Worm (Caenorhabditis elegans) whole organism, L4 larva: ENCODE data around the gene M153.3.

ENCODE experiments used
- D1046.2 ChIP-seq: fragments of 200-800 bp; sonication (Bioruptor generic); IDR thresholded peaks from 2 replicates; pipeline ENCODE4 v1.3.6; 2022; ENCODE audit warnings: missing genetic modification characterization, missing compliant biosample characterization
- F44E2.7 ChIP-seq: fragments of 200-800 bp; sonication (Bioruptor generic); IDR thresholded peaks from 2 replicates; pipeline ENCODE4 v2.1.2; 2022; ENCODE audit warnings: missing genetic modification characterization, missing compliant biosample characterization
- F49E8.2 ChIP-seq: sonication (generic microtip); optimal IDR thresholded peaks from 2 replicates; lab custom pipeline; 2016; ENCODE audit warnings: missing compliant biosample characterization, mild to moderate bottlenecking, missing genetic modification characterization, borderline replicate concordance
- T20F7.1 ChIP-seq: fragments of 200-800 bp; sonication (Bioruptor generic); optimal IDR thresholded peaks from 2 replicates; lab custom pipeline; 2018; ENCODE audit warnings: mild to moderate bottlenecking, missing genetic modification characterization, missing compliant biosample characterization
- T26A8.4 ChIP-seq: fragments of 200-800 bp; sonication (Bioruptor generic); IDR thresholded peaks from 2 replicates; pipeline ENCODE4 v1.3.6; 2022; ENCODE audit warnings: missing genetic modification characterization, missing compliant biosample characterization
- Y105C5A.15 ChIP-seq: fragments of 200-800 bp; sonication (Bioruptor generic); IDR thresholded peaks from 2 replicates; pipeline ENCODE4 v1.3.6; 2022; ENCODE audit warnings: missing genetic modification characterization, missing compliant biosample characterization
- ZK337.2 ChIP-seq: fragments of 200-800 bp; sonication (Bioruptor generic); IDR thresholded peaks from 2 replicates; pipeline ENCODE4 v1.3.6; 2022; ENCODE audit warnings: missing genetic modification reagents, missing genetic modification characterization, missing compliant biosample characterization
- ZK546.5 ChIP-seq, 2 experiments: sonication (generic microtip); optimal IDR thresholded peaks; 2 replicates each; lab custom pipeline; 2017; ENCODE audit warnings: missing biosample characterization in 2 of 2, missing genetic modification characterization in 2 of 2
- aha-1 ChIP-seq: fragments of 150-350 bp; peaks from one replicate; lab custom pipeline; 2014; ENCODE audit warnings: missing biosample characterization, missing genetic modification characterization
- ama-1 ChIP-seq: fragments of 150-350 bp; optimal IDR thresholded peaks from 2 replicates; lab custom pipeline; 2014; ENCODE audit warnings: inconsistent platforms, mixed read lengths
- arid-1 ChIP-seq: fragments of 200-800 bp; sonication (Bioruptor generic); conservative IDR thresholded peaks from 2 replicates; pipeline ENCODE4 v1.3.6; 2022; ENCODE audit warnings: missing genetic modification reagents, missing genetic modification characterization, missing compliant biosample characterization
- ceh-28 ChIP-seq: fragments of 150-350 bp; optimal IDR thresholded peaks from 2 replicates; lab custom pipeline; 2014; ENCODE audit warnings: missing biosample characterization, missing genetic modification reagents, missing genetic modification characterization
- ceh-44 ChIP-seq: fragments of 200-800 bp; sonication (Bioruptor generic); IDR thresholded peaks from 2 replicates; pipeline ENCODE4 v1.3.6; 2022; ENCODE audit warnings: missing genetic modification reagents, missing genetic modification characterization, missing compliant biosample characterization
- ceh-62 ChIP-seq: sonication (generic microtip); optimal IDR thresholded peaks from 2 replicates; lab custom pipeline; 2017; ENCODE audit warnings: missing biosample characterization, missing genetic modification characterization
- ceh-82 ChIP-seq: sonication (generic microtip); optimal IDR thresholded peaks from 2 replicates; lab custom pipeline; 2017; ENCODE audit warnings: missing biosample characterization, missing genetic modification characterization
- ces-1 ChIP-seq: fragments of 150-350 bp; sonication (generic microtip); optimal IDR thresholded peaks from 4 replicates; lab custom pipeline; 2014; ENCODE audit warnings: missing biosample characterization, missing genetic modification reagents, missing genetic modification characterization
- daf-19 ChIP-seq: fragments of 200-800 bp; sonication (Bioruptor generic); conservative IDR thresholded peaks from 2 replicates; pipeline ENCODE4 v1.3.6; 2022; ENCODE audit warnings: missing genetic modification characterization, missing compliant biosample characterization
- dmd-9 ChIP-seq: fragments of 200-800 bp; sonication (Bioruptor generic); IDR thresholded peaks from 2 replicates; pipeline ENCODE4 v1.3.6; 2022; ENCODE audit warnings: missing genetic modification reagents, missing genetic modification characterization, missing compliant biosample characterization
- dve-1 ChIP-seq: sonication (generic microtip); optimal IDR thresholded peaks from 2 replicates; lab custom pipeline; 2017; ENCODE audit warnings: antibody characterized with exemption, mild to moderate bottlenecking, missing genetic modification characterization, missing compliant biosample characterization; ENCODE audit not compliant: insufficient read depth
- egl-27 ChIP-seq: sonication (generic microtip); optimal IDR thresholded peaks from 3 replicates; lab custom pipeline; 2017; ENCODE audit warnings: missing biosample characterization, missing genetic modification reagents, missing genetic modification characterization
- egl-43 ChIP-seq: fragments of 200-800 bp; sonication (Bioruptor generic); IDR thresholded peaks from 2 replicates; pipeline ENCODE4 v1.3.6; 2022; ENCODE audit warnings: missing genetic modification reagents, missing genetic modification characterization, missing compliant biosample characterization
- fkh-10 ChIP-seq: fragments of 150-350 bp; optimal IDR thresholded peaks from 2 replicates; lab custom pipeline; 2014; ENCODE audit warnings: missing biosample characterization, missing genetic modification reagents, missing genetic modification characterization
- gei-8 ChIP-seq: fragments of 200-800 bp; sonication (Bioruptor generic); optimal IDR thresholded peaks from 2 replicates; lab custom pipeline; 2018; ENCODE audit warnings: mild to moderate bottlenecking, missing genetic modification characterization, missing compliant biosample characterization
- hlh-11 ChIP-seq: fragments of 200-800 bp; sonication (Bioruptor generic); optimal IDR thresholded peaks from 2 replicates; lab custom pipeline; 2018; ENCODE audit warnings: mild to moderate bottlenecking, missing genetic modification characterization, missing compliant biosample characterization
- hlh-30 ChIP-seq: sonication (generic microtip); optimal IDR thresholded peaks from 2 replicates; lab custom pipeline; 2017; ENCODE audit warnings: antibody characterized with exemption, mild to moderate bottlenecking, missing genetic modification characterization, missing compliant biosample characterization; ENCODE audit not compliant: insufficient read depth
- jun-1 ChIP-seq: fragments of 150-350 bp; optimal IDR thresholded peaks from 2 replicates; lab custom pipeline; 2014; ENCODE audit warnings: missing biosample characterization, missing genetic modification reagents, missing genetic modification characterization
- lim-7 ChIP-seq: fragments of 200-800 bp; sonication (Bioruptor generic); IDR thresholded peaks from 2 replicates; pipeline ENCODE4 v1.3.6; 2022; ENCODE audit warnings: missing genetic modification characterization, missing compliant biosample characterization
- lin-1 ChIP-seq: fragments of 200-800 bp; sonication (Bioruptor generic); IDR thresholded peaks from 2 replicates; pipeline ENCODE4 v1.3.6; 2022; ENCODE audit warnings: missing genetic modification reagents, missing genetic modification characterization, missing compliant biosample characterization
- lin-39 ChIP-seq: fragments of 150-350 bp; optimal IDR thresholded peaks from 2 replicates; lab custom pipeline; 2014; ENCODE audit warnings: missing biosample characterization, missing genetic modification reagents, missing genetic modification characterization
- lir-3 ChIP-seq: sonication (generic microtip); optimal IDR thresholded peaks from 2 replicates; lab custom pipeline; 2016; ENCODE audit warnings: mild to moderate bottlenecking, missing genetic modification characterization, missing compliant biosample characterization
- lsy-2 ChIP-seq, 2 experiments: fragments of 150-350 bp in 1 of 2; sonication (generic microtip) in 1 of 2; optimal IDR thresholded peaks; 2 replicates each; lab custom pipeline; 2014 to 2017; ENCODE audit warnings: missing biosample characterization in 2 of 2, missing genetic modification characterization in 2 of 2
- madf-5 ChIP-seq, 2 experiments: fragments of 200-800 bp; sonication (Bioruptor generic); IDR thresholded peaks; 2 replicates each; pipeline ENCODE4 v1.3.6; 2022; ENCODE audit warnings: missing compliant biosample characterization in 2 of 2, missing genetic modification characterization in 2 of 2
- madf-9 ChIP-seq: fragments of 200-800 bp; sonication (Bioruptor generic); conservative IDR thresholded peaks from 2 replicates; pipeline ENCODE4 v1.3.6; 2022; ENCODE audit warnings: missing genetic modification reagents, missing genetic modification characterization, missing compliant biosample characterization
- mdt-29 ChIP-seq: fragments of 200-800 bp; sonication (Bioruptor generic); IDR thresholded peaks from 2 replicates; pipeline ENCODE4 v1.3.6; 2022; ENCODE audit warnings: missing genetic modification reagents, missing genetic modification characterization, missing compliant biosample characterization
- mes-2 ChIP-seq: sonication (generic microtip); optimal IDR thresholded peaks from 2 replicates; lab custom pipeline; 2016; ENCODE audit warnings: missing genotype, mild to moderate bottlenecking, missing genetic modification characterization, missing compliant biosample characterization; ENCODE audit not compliant: poor library complexity, severe bottlenecking
- mxl-3 ChIP-seq: fragments of 200-800 bp; sonication (Bioruptor generic); optimal IDR thresholded peaks from 2 replicates; lab custom pipeline; 2018; ENCODE audit warnings: mild to moderate bottlenecking, missing genetic modification characterization, missing compliant biosample characterization
- nhr-111 ChIP-seq: fragments of 200-800 bp; sonication (Bioruptor generic); optimal IDR thresholded peaks from 2 replicates; lab custom pipeline; 2018; ENCODE audit warnings: mild to moderate bottlenecking, missing genetic modification characterization, missing compliant biosample characterization
- nhr-237 ChIP-seq: sonication (generic microtip); optimal IDR thresholded peaks from 2 replicates; lab custom pipeline; 2017; ENCODE audit warnings: missing biosample characterization, missing genetic modification characterization
- nhr-25 ChIP-seq: sonication (generic microtip); optimal IDR thresholded peaks from 2 replicates; lab custom pipeline; 2017; ENCODE audit warnings: missing genetic modification characterization, mild to moderate bottlenecking, missing compliant biosample characterization, antibody characterized with exemption, moderate library complexity, borderline replicate concordance; ENCODE audit not compliant: insufficient read depth
- nhr-28 ChIP-seq: fragments of 150-350 bp; optimal IDR thresholded peaks from 2 replicates; lab custom pipeline; 2014; ENCODE audit warnings: missing biosample characterization, missing genetic modification characterization
- set-16 ChIP-seq: fragments of 200-800 bp; sonication (Bioruptor generic); IDR thresholded peaks from 2 replicates; pipeline ENCODE4 v1.3.6; 2022; ENCODE audit warnings: missing genetic modification reagents, missing genetic modification characterization, missing compliant biosample characterization
- skn-1 ChIP-seq: fragments of 150-350 bp; optimal IDR thresholded peaks from 2 replicates; lab custom pipeline; 2014; ENCODE audit warnings: missing biosample characterization, missing genetic modification characterization
- snpc-1.2 ChIP-seq: fragments of 200-800 bp; sonication (Bioruptor generic); IDR thresholded peaks from 2 replicates; pipeline ENCODE4 v1.3.6; 2022; ENCODE audit warnings: missing genetic modification reagents, missing genetic modification characterization, missing compliant biosample characterization
- spr-1 ChIP-seq: sonication (generic microtip); optimal IDR thresholded peaks from 2 replicates; lab custom pipeline; 2016; ENCODE audit warnings: mild to moderate bottlenecking, missing genetic modification characterization, missing compliant biosample characterization
- tra-1 ChIP-seq: fragments of 200-800 bp; sonication (Bioruptor generic); IDR thresholded peaks from 2 replicates; pipeline ENCODE4 v1.3.6; 2022; ENCODE audit warnings: missing genetic modification reagents, missing genetic modification characterization, missing compliant biosample characterization
- unc-130 ChIP-seq: sonication (generic microtip); optimal IDR thresholded peaks from 2 replicates; lab custom pipeline; 2016; ENCODE audit warnings: missing genetic modification reagents, missing genetic modification characterization, missing compliant biosample characterization
- unc-62 ChIP-seq, 3 experiments: fragments of 150-350 bp in 1 of 3; sonication (generic microtip); optimal IDR thresholded peaks in 2 of 3; peaks in 1 of 3; 1 replicate in 1 of 3; 2 replicates in 2 of 3; lab custom pipeline; 2014 to 2017; ENCODE audit warnings: missing biosample characterization in 3 of 3, missing genetic modification characterization in 3 of 3, missing genetic modification reagents in 3 of 3, missing genotype in 1 of 3
- zfp-3 ChIP-seq: fragments of 200-800 bp; sonication (Bioruptor generic); conservative IDR thresholded peaks from 2 replicates; pipeline ENCODE4 v1.3.6; 2022; ENCODE audit warnings: missing genetic modification reagents, missing genetic modification characterization, missing compliant biosample characterization
- zip-11 ChIP-seq: fragments of 200-800 bp; sonication (Bioruptor generic); IDR thresholded peaks from 2 replicates; pipeline ENCODE4 v1.3.6; 2022; ENCODE audit warnings: missing genetic modification characterization, missing compliant biosample characterization

The M153.3 gene

ce11 chrX:12171631-12172348 lies 29.1 kb downstream of the M153.3 start, which contains the start of gene F57G12.1 (continued):
- TF ChIP-seq zip-11 (no peak), nhr-237 (tag; lab: Kevin White, UChicago) (no peak), Y105C5A.15 (GFP tag; lab: Robert Waterston, UW) (no peak), set-16 (GFP tag; lab: Robert Waterston, UW) (peak; percentile 98), F44E2.7 (GFP tag; lab: Robert Waterston, UW) (no peak), lir-3 (tag; lab: Kevin White, UChicago) (no peak), T26A8.4 (0 out of 2 replicates have a peak, but pooled peaks have one; percentile 15), ces-1 (GFP tag; lab: Kevin White, UChicago) (no peak), lin-1 (peak; percentile 34; the same call in 1 of the 2 replicates), skn-1 (tag; lab: Kevin White, UChicago) (no peak), unc-130 (no peak), mes-2 (tag; lab: Kevin White, UChicago) (peak; percentile 67), zfp-3 (GFP tag; lab: Robert Waterston, UW) (no peak), snpc-1.2 (no peak), egl-43 (GFP tag; lab: Robert Waterston, UW) (peak; percentile 87), ZK546.5 (tag; optimal IDR thresholded peaks at IDR 0.05; lab: Kevin White, UChicago) (no peak), madf-5 (GFP tag; IDR thresholded peaks at IDR 0.05; lab: Robert Waterston, UW) (no peak), jun-1 (no peak), dve-1 (peak; percentile 73), lsy-2 (tag; optimal IDR thresholded peaks at IDR 0.05; lab: Kevin White, UChicago) (peak; percentile 1 to 51), tra-1 (GFP tag; lab: Robert Waterston, UW) (peak; percentile 68; the same call in 1 of the 2 replicates), nhr-25 (tag; lab: Kevin White, UChicago) (peak; percentile 86), gei-8 (GFP tag; lab: Kevin White, UChicago) (no peak), lin-39 (tag; lab: Kevin White, UChicago) (no peak), ceh-62 (tag; lab: Kevin White, UChicago) (no peak), F49E8.2 (tag; lab: Kevin White, UChicago) (no peak), mdt-29 (GFP tag; lab: Robert Waterston, UW) (no peak), ZK337.2 (GFP tag; lab: Robert Waterston, UW) (no peak), ceh-82 (tag; lab: Kevin White, UChicago) (no peak), ama-1 (lab: Kevin White, UChicago) (peak; percentile 92), lim-7 (GFP tag; lab: Robert Waterston, UW) (no peak), spr-1 (tag; lab: Kevin White, UChicago) (no peak), aha-1 (tag; lab: Kevin White, UChicago) (peak; percentile 100), dmd-9 (GFP tag; lab: Robert Waterston, UW) (no peak), unc-62 (GFP tag; optimal IDR thresholded peaks at IDR 0.05 in 1 of 2; lab: Kevin White, UChicago) (peak in 1 of 2 experiments; percentile 100), unc-62 (tag; optimal IDR thresholded peaks at IDR 0.05; lab: Kevin White, UChicago) (no peak), fkh-10 (GFP tag; lab: Kevin White, UChicago) (peak; percentile 9), mxl-3 (peak; percentile 85), madf-9 (peak; percentile 61; the same call in 1 of the 2 replicates), D1046.2 (GFP tag; lab: Robert Waterston, UW) (no peak), nhr-28 (tag; lab: Kevin White, UChicago) (peak; percentile 62), nhr-111 (GFP tag; lab: Kevin White, UChicago) (no peak), ceh-44 (GFP tag; lab: Robert Waterston, UW) (no peak), hlh-30 (tag; lab: Kevin White, UChicago) (peak; percentile 85), egl-27 (no peak), daf-19 (GFP tag; lab: Robert Waterston, UW) (no peak), arid-1 (GFP tag; lab: Robert Waterston, UW) (peak; percentile 58), ceh-28 (peak; percentile 7), T20F7.1 (GFP tag; lab: Kevin White, UChicago) (no peak), hlh-11 (peak; percentile 87)
